Worm (Caenorhabditis elegans): Measurements from ENCODE around the gene F46F5.1.

Gene F46F5.1

ce11 chrII:754971-755370 lies 36.8 kb downstream of the F46F5.1 start:
- TF ChIP-seq egl-27 (tag; optimal IDR thresholded peaks at IDR 0.05) (no peak), mdl-1 (tag; optimal IDR thresholded peaks at IDR 0.05) (no peak), Y116A8C.19 (tag; optimal IDR thresholded peaks at IDR 0.05; ENCODE audit: borderline replicate concordance) (no peak), nhr-76 (tag; optimal IDR thresholded peaks at IDR 0.05) (no peak), lin-13 (GFP tag; optimal IDR thresholded peaks at IDR 0.05) (no peak), unc-86 (tag; optimal IDR thresholded peaks at IDR 0.05) (no peak), ceh-88 (GFP tag; IDR thresholded peaks at IDR 0.05) (no peak)

- no peak for TF ChIP-seq pag-3 (tag; optimal IDR thresholded peaks at IDR 0.05; ENCODE audit: borderline replicate concordance, insufficient read depth)
- TF ChIP-seq grh-1 (GFP tag; IDR thresholded peaks at IDR 0.05), result no peak
- TF ChIP-seq F16B12.6 (tag; optimal IDR thresholded peaks at IDR 0.05), result no peak
- no peak for TF ChIP-seq aly-2 (tag; optimal IDR thresholded peaks at IDR 0.05)
- TF ChIP-seq lin-35 (GFP tag; optimal IDR thresholded peaks at IDR 0.05), result no peak
These were observed 38.3 kb downstream of the F46F5.1 start for ce11 chrII:753469-753868.

ce11 chrII:751850-752249 lies 39.9 kb downstream of the F46F5.1 start:
- TF ChIP-seq egl-27 (tag; optimal IDR thresholded peaks at IDR 0.05) (no peak), efl-1 (optimal IDR thresholded peaks at IDR 0.05) (no peak), efl-1 (GFP tag; optimal IDR thresholded peaks at IDR 0.05 in 1 of 2) (peak in 1 of 2 experiments; percentile 66)

ce11 chrII:750155-750554 lies 41.6 kb downstream of the F46F5.1 start, which contains the start of gene snt-6:
Gene snt-6 (minus strand): TSS chrII:750212.
- TF ChIP-seq blmp-1 (tag; optimal IDR thresholded peaks at IDR 0.05) (no peak), skn-1 (tag; optimal IDR thresholded peaks at IDR 0.05) (no peak), ceh-82 (tag; optimal IDR thresholded peaks at IDR 0.05) (no peak), dsc-1 (tag; optimal IDR thresholded peaks at IDR 0.05) (no peak), sup-37 (GFP tag; optimal IDR thresholded peaks at IDR 0.05) (no peak)

ce11 chrII:740808-741207 lies 50.9 kb downstream of the F46F5.1 start, which contains the start of gene fbxc-48:
Gene fbxc-48 (minus strand): TSS chrII:740908.
- TF ChIP-seq nhr-12 (tag; optimal IDR thresholded peaks at IDR 0.05), result no peak
- no peak for TF ChIP-seq unc-86 (tag; optimal IDR thresholded peaks at IDR 0.05)
- TF ChIP-seq nhr-47 (tag; optimal IDR thresholded peaks at IDR 0.05), result no peak
- no peak for TF ChIP-seq nhr-71 (tag; optimal IDR thresholded peaks at IDR 0.05)
- TF ChIP-seq lin-39 (tag; optimal IDR thresholded peaks at IDR 0.05), result no peak
- TF ChIP-seq aha-1 (tag; optimal IDR thresholded peaks at IDR 0.05), result no peak
- no peak for TF ChIP-seq elt-2 (tag; optimal IDR thresholded peaks at IDR 0.05)
- no peak for TF ChIP-seq unc-30 (tag; optimal IDR thresholded peaks at IDR 0.05)
- TF ChIP-seq aly-2 (tag; optimal IDR thresholded peaks at IDR 0.05), result no peak
- no peak for TF ChIP-seq ets-5 (GFP tag; IDR thresholded peaks at IDR 0.05)
- TF ChIP-seq vab-15 (tag; optimal IDR thresholded peaks at IDR 0.05), result no peak
- no peak for TF ChIP-seq ama-1 (optimal IDR thresholded peaks at IDR 0.05)
- TF ChIP-seq nhr-85 (tag), result no peak
- no peak for TF ChIP-seq tbx-2 (tag; optimal IDR thresholded peaks at IDR 0.05)
- TF ChIP-seq hpl-2 (GFP tag; optimal IDR thresholded peaks at IDR 0.05), result no peak
- no peak for TF ChIP-seq C16A3.4 (tag; optimal IDR thresholded peaks at IDR 0.05)
- no peak for TF ChIP-seq alr-1 (tag; optimal IDR thresholded peaks at IDR 0.05; ENCODE audit: borderline replicate concordance)

Data from whole organism, L1 larva.